Worm (Caenorhabditis elegans): ENCODE data around the gene srab-20.

ce11 chrV:3442609-3443008 lies 13.8 kb downstream of the srab-20 start:
- no peak for TF ChIP-seq F13C5.2 (tag; optimal IDR thresholded peaks at IDR 0.05)
- TF ChIP-seq hnd-1 (tag; optimal IDR thresholded peaks at IDR 0.05) = no peak
- TF ChIP-seq scrt-1 (GFP tag; IDR thresholded peaks at IDR 0.05) = no peak
- TF ChIP-seq aly-1 (tag; optimal IDR thresholded peaks at IDR 0.05) = no peak
- TF ChIP-seq ama-1 (optimal IDR thresholded peaks at IDR 0.05) = no peak
- TF ChIP-seq flt-1 (GFP tag; IDR thresholded peaks at IDR 0.05) = no peak
- no peak for TF ChIP-seq pes-1 (GFP tag; IDR thresholded peaks at IDR 0.05)
- TF ChIP-seq sea-1 (GFP tag; conservative IDR thresholded peaks at IDR 0.05) = no peak
- TF ChIP-seq tbx-11 (GFP tag; IDR thresholded peaks at IDR 0.05) = no peak
- no peak for TF ChIP-seq ceh-36 (tag; optimal IDR thresholded peaks at IDR 0.05)
- TF ChIP-seq B0310.2 (tag; optimal IDR thresholded peaks at IDR 0.05) = no peak
- no peak for TF ChIP-seq ets-7 (tag; optimal IDR thresholded peaks at IDR 0.05)
- no peak for TF ChIP-seq ceh-13 (GFP tag; optimal IDR thresholded peaks at IDR 0.05)
